Worm (Caenorhabditis elegans) whole organism, L1 larva: Measurements from ENCODE around the gene sprr-2.
A peak's percentile ranks its signal among the peaks of the same experiment; 100 is the strongest.

Experiments used
- ceh-8 ChIP-seq: fragments of 200-800 bp; sonication (Bioruptor generic); optimal IDR thresholded peaks from 2 replicates; lab custom pipeline; 2018; ENCODE audit warnings: mild to moderate bottlenecking, missing genetic modification characterization, moderate library complexity, missing compliant biosample characterization
- elt-2 ChIP-seq: sonication (generic microtip); optimal IDR thresholded peaks from 2 replicates; lab custom pipeline; 2016; ENCODE audit warnings: missing genetic modification characterization, mild to moderate bottlenecking, inconsistent platforms, missing compliant biosample characterization, missing genetic modification reagents
- mef-2 ChIP-seq: fragments of 150-350 bp; optimal IDR thresholded peaks from 2 replicates; lab custom pipeline; 2014; ENCODE audit warnings: missing biosample characterization, missing genetic modification characterization
- nhr-11 ChIP-seq: fragments of 150-350 bp; optimal IDR thresholded peaks from 2 replicates; lab custom pipeline; 2014; ENCODE audit warnings: missing biosample characterization, missing genetic modification characterization
- nhr-19 ChIP-seq: fragments of 200-800 bp; sonication (Bioruptor generic); conservative IDR thresholded peaks from 2 replicates; pipeline ENCODE4 v1.3.6; 2022; ENCODE audit warnings: missing genetic modification characterization, missing compliant biosample characterization
- nhr-90 ChIP-seq: sonication (generic microtip); optimal IDR thresholded peaks from 2 replicates; lab custom pipeline; 2016; ENCODE audit warnings: mild to moderate bottlenecking, missing genetic modification characterization, missing compliant biosample characterization; ENCODE audit not compliant: poor library complexity
- snpc-4 ChIP-seq: fragments of 150-350 bp; optimal IDR thresholded peaks from 2 replicates; lab custom pipeline; 2014; ENCODE audit warnings: missing biosample characterization, missing genetic modification characterization
- vab-15 ChIP-seq: sonication (generic microtip); optimal IDR thresholded peaks from 2 replicates; lab custom pipeline; 2017; ENCODE audit warnings: missing genotype, mild to moderate bottlenecking, missing genetic modification characterization, missing compliant biosample characterization
- zag-1 ChIP-seq: fragments of 150-350 bp; optimal IDR thresholded peaks from 2 replicates; lab custom pipeline; 2014; ENCODE audit warnings: missing biosample characterization, missing genetic modification characterization
- ztf-4 ChIP-seq: fragments of 150-350 bp; optimal IDR thresholded peaks from 2 replicates; lab custom pipeline; 2014; ENCODE audit warnings: missing biosample characterization, missing genetic modification characterization

ce11 chrX:14786821-14787556 lies 6.3 kb upstream of the sprr-2 start:
- no peak for TF ChIP-seq zag-1 (tag; lab: Kevin White, UChicago)
- TF ChIP-seq elt-2 (tag; lab: Kevin White, UChicago) = peak; percentile 55
- TF ChIP-seq ceh-8 (GFP tag; lab: Kevin White, UChicago) = no peak
- peak; percentile 57 for TF ChIP-seq nhr-90 (tag; lab: Kevin White, UChicago)
- TF ChIP-seq snpc-4 (tag; lab: Kevin White, UChicago) = peak; percentile 4
- TF ChIP-seq mef-2 (tag; lab: Kevin White, UChicago) = no peak
- TF ChIP-seq vab-15 (tag; lab: Kevin White, UChicago) = no peak
- TF ChIP-seq nhr-11 (tag; lab: Kevin White, UChicago) = no peak
- peak; percentile 57 for TF ChIP-seq nhr-19 (GFP tag; lab: Robert Waterston, UW)
- no peak for TF ChIP-seq ztf-4 (tag; lab: Kevin White, UChicago)
